Fruit fly (Drosophila melanogaster): Measurements from ENCODE around the gene CG34133.

dm6 chr3R:29829228-29829786, 39.9 kb upstream of the CG34133 start:
- TF ChIP-seq CG11617 (GFP tag; optimal IDR thresholded peaks at IDR 0.05), result no peak
- TF ChIP-seq Clk (GFP tag; optimal IDR thresholded peaks at IDR 0.05), result no peak
- TF ChIP-seq CG7101 (tag; optimal IDR thresholded peaks at IDR 0.05), result no peak
- no peak for TF ChIP-seq cic (GFP tag; optimal IDR thresholded peaks at IDR 0.05)
